Fruit fly (Drosophila melanogaster) S2 (cell line): ENCODE results near the gene CG4951.

Experiments used
- CG8478 ChIP-seq: fragments of >200 bp; optimal IDR thresholded peaks from 2 replicates; lab custom pipeline; 2018
- CTCF ChIP-seq, 2 experiments: fragments of >200 bp; optimal IDR thresholded peaks; 2 replicates each; lab custom pipeline; 2018

dm6 chr3R:27988647-27989430 lies 34.9 kb upstream of the CG4951 start:
- TF ChIP-seq CTCF (optimal IDR thresholded peaks at IDR 0.05; lab: Kevin White, UChicago) = no peak
- TF ChIP-seq CG8478 (lab: Kevin White, UChicago) = no peak
